Fruit fly (Drosophila melanogaster) whole organism, prepupa: Measurements from ENCODE around the gene CG7695.

ENCODE experiments used
- Blimp-1 ChIP-seq: fragments of 200-800 bp; sonication (Bioruptor generic); optimal IDR thresholded peaks from 3 replicates; lab custom pipeline; 2017; ENCODE audit warnings: missing biosample characterization, missing genetic modification characterization, mild to moderate bottlenecking, moderate library complexity, missing genetic modification reagents
- CG10631 ChIP-seq: fragments of 200-800 bp; sonication (Bioruptor generic); optimal IDR thresholded peaks from 2 replicates; lab custom pipeline; 2016; ENCODE audit warnings: missing biosample characterization, missing genetic modification characterization
- CG11294 ChIP-seq: fragments of 200-800 bp; sonication (Bioruptor generic); IDR thresholded peaks from 2 replicates; pipeline ENCODE4 v1.3.6; 2022; ENCODE audit warnings: missing biosample characterization, missing genetic modification characterization
- CG11762 ChIP-seq: fragments of 200-800 bp; sonication (Bioruptor generic); optimal IDR thresholded peaks from 3 replicates; lab custom pipeline; 2016; ENCODE audit warnings: missing biosample characterization, missing genetic modification characterization; ENCODE audit not compliant: insufficient read depth
- CG11902 ChIP-seq: fragments of 200-800 bp; sonication (Bioruptor generic); optimal IDR thresholded peaks from 3 replicates; lab custom pipeline; 2016; ENCODE audit warnings: missing biosample characterization, missing genetic modification characterization
- CG15336 ChIP-seq: fragments of 200-800 bp; sonication (Bioruptor generic); IDR thresholded peaks from 2 replicates; pipeline ENCODE4 v1.3.6; 2022; ENCODE audit warnings: missing biosample characterization, missing genetic modification characterization
- CG1621 ChIP-seq: fragments of 200-800 bp; sonication (Bioruptor generic); optimal IDR thresholded peaks from 3 replicates; lab custom pipeline; 2018; ENCODE audit warnings: missing biosample characterization, mild to moderate bottlenecking, missing genetic modification characterization
- CG3032 ChIP-seq: fragments of 200-800 bp; optimal IDR thresholded peaks from 2 replicates; lab custom pipeline; 2019; ENCODE audit warnings: missing biosample characterization, mild to moderate bottlenecking, missing genetic modification characterization, moderate library complexity
- CG31627 ChIP-seq: fragments of 200-800 bp; sonication (Bioruptor generic); optimal IDR thresholded peaks from 3 replicates; lab custom pipeline; 2016; ENCODE audit warnings: missing biosample characterization, missing genetic modification characterization
- CG32006 ChIP-seq: fragments of 200-800 bp; sonication (Bioruptor generic); optimal IDR thresholded peaks from 3 replicates; lab custom pipeline; 2017; ENCODE audit warnings: missing biosample characterization, mild to moderate bottlenecking, missing genetic modification characterization
- CG3919 ChIP-seq: fragments of 200-800 bp; sonication (Bioruptor generic); optimal IDR thresholded peaks from 3 replicates; lab custom pipeline; 2016; ENCODE audit warnings: missing biosample characterization, missing genetic modification characterization
- CG4318 ChIP-seq: fragments of 200-800 bp; sonication (Bioruptor generic); optimal IDR thresholded peaks from 3 replicates; lab custom pipeline; 2017; ENCODE audit warnings: missing biosample characterization, mild to moderate bottlenecking, missing genetic modification characterization
- CG6163 ChIP-seq: fragments of 200-800 bp; sonication (Bioruptor generic); IDR thresholded peaks from 3 replicates; pipeline ENCODE4 v1.3.6; 2022; ENCODE audit warnings: missing biosample characterization, missing genetic modification characterization
- CG6276 ChIP-seq: fragments of 200-800 bp; sonication (Bioruptor generic); optimal IDR thresholded peaks from 2 replicates; lab custom pipeline; 2017; ENCODE audit warnings: missing biosample characterization, mild to moderate bottlenecking, missing genetic modification characterization
- CG6854 ChIP-seq: fragments of 200-800 bp; sonication (Bioruptor generic); optimal IDR thresholded peaks from 2 replicates; lab custom pipeline; 2017; ENCODE audit warnings: missing biosample characterization, mild to moderate bottlenecking, missing genetic modification characterization
- CG8119 ChIP-seq: fragments of 200-800 bp; sonication (Bioruptor generic); IDR thresholded peaks from 3 replicates; pipeline ENCODE4 v1.3.6; 2022; ENCODE audit warnings: missing biosample characterization, missing genetic modification characterization
- CG8319 ChIP-seq: fragments of 200-800 bp; sonication (Bioruptor generic); optimal IDR thresholded peaks from 3 replicates; lab custom pipeline; 2016; ENCODE audit warnings: missing biosample characterization, missing genetic modification characterization
- CG8632 ChIP-seq: fragments of 200-800 bp; sonication (Bioruptor generic); optimal IDR thresholded peaks from 3 replicates; lab custom pipeline; 2016; ENCODE audit warnings: missing biosample characterization, missing genetic modification characterization
- Eip75B ChIP-seq: fragments of 200-800 bp; sonication (Bioruptor generic); optimal IDR thresholded peaks from 3 replicates; lab custom pipeline; 2016; ENCODE audit warnings: missing biosample characterization, missing genetic modification characterization
- Eip78C ChIP-seq: fragments of 200-800 bp; sonication (Bioruptor generic); peaks from one replicate; lab custom pipeline; 2016; ENCODE audit warnings: missing biosample characterization, missing genetic modification characterization
- Ets96B ChIP-seq: fragments of 200-800 bp; optimal IDR thresholded peaks from 2 replicates; lab custom pipeline; 2019; ENCODE audit warnings: missing biosample characterization, mild to moderate bottlenecking, missing genetic modification characterization, moderate library complexity
- Gug ChIP-seq: fragments of 200-800 bp; sonication (Bioruptor generic); IDR thresholded peaks from 2 replicates; pipeline ENCODE4 v1.3.6; 2022; ENCODE audit warnings: missing biosample characterization, missing genetic modification characterization
- Hr39 ChIP-seq: fragments of 200-800 bp; sonication (Bioruptor generic); optimal IDR thresholded peaks from 2 replicates; lab custom pipeline; 2016; ENCODE audit warnings: missing biosample characterization, missing genetic modification characterization
- Hr4 ChIP-seq: fragments of 200-800 bp; sonication (Bioruptor generic); optimal IDR thresholded peaks from 3 replicates; lab custom pipeline; 2016; ENCODE audit warnings: missing biosample characterization, missing genetic modification characterization
- Lpt ChIP-seq: fragments of 200-800 bp; sonication (Bioruptor generic); optimal IDR thresholded peaks from 3 replicates; lab custom pipeline; 2016; ENCODE audit warnings: missing biosample characterization, missing genetic modification characterization
- Met ChIP-seq: fragments of 200-800 bp; sonication (Bioruptor generic); optimal IDR thresholded peaks from 3 replicates; lab custom pipeline; 2016; ENCODE audit warnings: missing biosample characterization, missing genetic modification characterization
- OdsH ChIP-seq: fragments of 200-800 bp; sonication (Bioruptor generic); optimal IDR thresholded peaks from 3 replicates; lab custom pipeline; 2016; ENCODE audit warnings: missing biosample characterization, missing genetic modification characterization
- Smox ChIP-seq: fragments of 200-800 bp; sonication (Bioruptor generic); optimal IDR thresholded peaks from 3 replicates; lab custom pipeline; 2016; ENCODE audit warnings: missing biosample characterization, missing genetic modification characterization
- Sox14 ChIP-seq: fragments of 200-800 bp; sonication (Bioruptor generic); optimal IDR thresholded peaks from 3 replicates; lab custom pipeline; 2016; ENCODE audit warnings: missing biosample characterization, missing genetic modification characterization
- achi ChIP-seq: fragments of 200-800 bp; sonication (Bioruptor generic); optimal IDR thresholded peaks from 3 replicates; lab custom pipeline; 2016; ENCODE audit warnings: missing biosample characterization, missing genetic modification characterization
- acj6 ChIP-seq: fragments of 200-800 bp; sonication (Bioruptor generic); optimal IDR thresholded peaks from 3 replicates; lab custom pipeline; 2016; ENCODE audit warnings: missing biosample characterization, missing genetic modification characterization
- cyc ChIP-seq: fragments of 200-800 bp; sonication (Bioruptor generic); optimal IDR thresholded peaks from 3 replicates; lab custom pipeline; 2016; ENCODE audit warnings: missing biosample characterization, missing genetic modification characterization
- dsx ChIP-seq: fragments of 200-800 bp; optimal IDR thresholded peaks from 3 replicates; lab custom pipeline; 2019; ENCODE audit warnings: missing biosample characterization, mild to moderate bottlenecking, missing genetic modification characterization, moderate library complexity; ENCODE audit not compliant: poor library complexity, severe bottlenecking
- eg ChIP-seq: fragments of 200-800 bp; sonication (Bioruptor generic); IDR thresholded peaks from 3 replicates; pipeline ENCODE4 v1.3.6; 2022; ENCODE audit warnings: missing biosample characterization, missing genetic modification characterization
- esn ChIP-seq: fragments of 200-800 bp; sonication (Bioruptor generic); optimal IDR thresholded peaks from 2 replicates; lab custom pipeline; 2016; ENCODE audit warnings: missing biosample characterization, mild to moderate bottlenecking, missing genetic modification characterization, moderate library complexity
- fd59A ChIP-seq: fragments of 200-800 bp; sonication (Bioruptor generic); optimal IDR thresholded peaks from 2 replicates; lab custom pipeline; 2017; ENCODE audit warnings: missing biosample characterization, mild to moderate bottlenecking, missing genetic modification characterization, missing genetic modification reagents
- fd85E ChIP-seq: fragments of 200-800 bp; sonication (Bioruptor generic); optimal IDR thresholded peaks from 3 replicates; lab custom pipeline; 2016; ENCODE audit warnings: missing biosample characterization, missing genetic modification characterization
- fkh ChIP-seq: fragments of 200-800 bp; sonication (Bioruptor generic); optimal IDR thresholded peaks from 3 replicates; lab custom pipeline; 2017; ENCODE audit warnings: missing biosample characterization, mild to moderate bottlenecking, missing genetic modification characterization, moderate library complexity
- lz ChIP-seq: fragments of 200-800 bp; sonication (Bioruptor generic); optimal IDR thresholded peaks from 3 replicates; lab custom pipeline; 2016; ENCODE audit warnings: missing biosample characterization, missing genetic modification characterization
- net ChIP-seq: fragments of 200-800 bp; sonication (Bioruptor generic); optimal IDR thresholded peaks from 3 replicates; lab custom pipeline; 2016; ENCODE audit warnings: missing biosample characterization, missing genetic modification characterization
- pdm3 ChIP-seq: fragments of 200-800 bp; sonication (Bioruptor generic); optimal IDR thresholded peaks from 3 replicates; lab custom pipeline; 2016; ENCODE audit warnings: missing biosample characterization, missing genetic modification characterization
- salr ChIP-seq, 2 experiments: fragments of 200-800 bp; sonication (Bioruptor generic); optimal IDR thresholded peaks; 3 replicates each; lab custom pipeline; 2016 to 2018; ENCODE audit warnings: missing biosample characterization in 2 of 2, missing genetic modification characterization in 2 of 2, mild to moderate bottlenecking in 1 of 2
- ss ChIP-seq, 2 experiments: fragments of 200-800 bp; sonication (Bioruptor generic); optimal IDR thresholded peaks; 2 replicates in 1 of 2; 3 replicates in 1 of 2; lab custom pipeline; 2017 to 2018; ENCODE audit warnings: mild to moderate bottlenecking in 2 of 2, missing biosample characterization in 2 of 2, missing genetic modification characterization in 2 of 2, moderate library complexity in 1 of 2
- svp ChIP-seq: fragments of 200-800 bp; sonication (Bioruptor generic); peaks from one replicate; lab custom pipeline; 2016; ENCODE audit warnings: missing biosample characterization, missing genetic modification characterization
- topi ChIP-seq: fragments of 200-800 bp; sonication (Bioruptor generic); optimal IDR thresholded peaks from 3 replicates; lab custom pipeline; 2016; ENCODE audit warnings: missing biosample characterization, missing genetic modification characterization
- vri ChIP-seq: fragments of 200-800 bp; sonication (Bioruptor generic); optimal IDR thresholded peaks from 3 replicates; lab custom pipeline; 2016; ENCODE audit warnings: missing biosample characterization, mild to moderate bottlenecking, missing genetic modification characterization

CG7695 gene

dm6 chr3R:18633099-18633498, 15.8 kb upstream of the CG7695 start (continued):
- TF ChIP-seq topi (GFP tag; lab: Kevin White, UChicago), result no peak
- TF ChIP-seq Smox (GFP tag; lab: Kevin White, UChicago), result no peak
- TF ChIP-seq CG6276 (GFP tag; lab: Kevin White, UChicago), result peak; percentile 61
- TF ChIP-seq CG11902 (GFP tag; lab: Kevin White, UChicago), result no peak
- peak; percentile 33 for TF ChIP-seq CG32006
- no peak for TF ChIP-seq fkh (GFP tag; lab: Kevin White, UChicago)
- no peak for TF ChIP-seq CG11762 (GFP tag; lab: Kevin White, UChicago)

dm6 chr3R:18628311-18628811, 11.1 kb upstream of the CG7695 start:
- TF ChIP-seq CG1621 (tag; lab: Kevin White, UChicago), result peak; percentile 10
- no peak for TF ChIP-seq CG6854 (GFP tag; lab: Kevin White, UChicago)
- no peak for TF ChIP-seq net
- peak; percentile 4 for TF ChIP-seq Eip75B
- TF ChIP-seq CG6163, result 0 out of 3 replicates have a peak, but pooled peaks have one; percentile 10
- TF ChIP-seq Eip78C, result peak; percentile 56
- no peak for TF ChIP-seq vri
- TF ChIP-seq svp (GFP tag; lab: Kevin White, UChicago), result peak; percentile 83
- peak; percentile 13 for TF ChIP-seq dsx (GFP tag; lab: Kevin White, UChicago)
- no peak for TF ChIP-seq Blimp-1 (GFP tag; lab: Kevin White, UChicago)
- peak; percentile 2 for TF ChIP-seq CG6276 (GFP tag; lab: Kevin White, UChicago)

- TF ChIP-seq CG8119 (GFP tag; lab: Robert Waterston, UW), result peak; percentile 83
- no peak for TF ChIP-seq dsx (GFP tag; lab: Kevin White, UChicago)
- peak; percentile 38 for TF ChIP-seq net
- peak; percentile 1 for TF ChIP-seq cyc (GFP tag; lab: Kevin White, UChicago)
- no peak for TF ChIP-seq Eip75B
- TF ChIP-seq esn (GFP tag; lab: Kevin White, UChicago), result no peak
- TF ChIP-seq Eip78C, result peak; percentile 79
- no peak for TF ChIP-seq Smox (GFP tag; lab: Kevin White, UChicago)
- no peak for TF ChIP-seq CG3032 (tag; lab: Kevin White, UChicago)
- peak; percentile 47 for TF ChIP-seq svp (GFP tag; lab: Kevin White, UChicago)
- TF ChIP-seq CG11294 (GFP tag; lab: Robert Waterston, UW), result peak; percentile 42; the same call in 1 of the 2 replicates
- no peak for TF ChIP-seq lz
- TF ChIP-seq Lpt (GFP tag; lab: Kevin White, UChicago), result peak; percentile 20
- peak; percentile 49 for TF ChIP-seq achi (GFP tag; lab: Kevin White, UChicago)
- TF ChIP-seq CG31627 (GFP tag; lab: Kevin White, UChicago), result no peak
- peak in 1 of 2 experiments; percentile 48 for TF ChIP-seq salr (GFP tag; optimal IDR thresholded peaks at IDR 0.05; lab: Kevin White, UChicago)
- no peak for TF ChIP-seq fd59A (GFP tag; lab: Kevin White, UChicago)
- peak; percentile 82 for TF ChIP-seq Hr4 (GFP tag; lab: Kevin White, UChicago)
- TF ChIP-seq Sox14 (GFP tag; lab: Kevin White, UChicago), result peak; percentile 13
- TF ChIP-seq OdsH (GFP tag; lab: Kevin White, UChicago), result peak; percentile 49
- TF ChIP-seq CG6276 (GFP tag; lab: Kevin White, UChicago), result peak; percentile 75
- TF ChIP-seq CG6163, result peak; percentile 69
- no peak for TF ChIP-seq fd85E (GFP tag; lab: Kevin White, UChicago)
- peak; percentile 81 for TF ChIP-seq CG15336 (GFP tag; lab: Robert Waterston, UW)
- peak; percentile 1 for TF ChIP-seq Met
- no peak for TF ChIP-seq ss (GFP tag; optimal IDR thresholded peaks at IDR 0.05; lab: Kevin White, UChicago)
- no peak for TF ChIP-seq CG8319
- no peak for TF ChIP-seq Ets96B (tag; lab: Kevin White, UChicago)
- peak; percentile 53 for TF ChIP-seq CG4318 (GFP tag; lab: Kevin White, UChicago)
- peak; percentile 74 for TF ChIP-seq eg
- peak; percentile 32 for TF ChIP-seq acj6 (GFP tag; lab: Kevin White, UChicago)
- TF ChIP-seq CG8632 (GFP tag; lab: Kevin White, UChicago), result no peak
- no peak for TF ChIP-seq Hr39
- TF ChIP-seq CG10631 (GFP tag; lab: Kevin White, UChicago), result peak; percentile 26
- peak; percentile 73 for TF ChIP-seq CG32006
- TF ChIP-seq pdm3, result peak; percentile 53
- TF ChIP-seq CG11762 (GFP tag; lab: Kevin White, UChicago), result peak; percentile 10
- peak; percentile 39; the same call in 1 of the 2 replicates for TF ChIP-seq Gug (GFP tag; lab: Robert Waterston, UW)
- peak; percentile 54 for TF ChIP-seq CG3919 (GFP tag; lab: Kevin White, UChicago)
These were observed 7.2 kb upstream of the CG7695 start for dm6 chr3R:18624541-18624940.
